Fruit fly (Drosophila melanogaster): ENCODE results near the gene CG18294.
"Not testable (repeated sequence)": the region's sequence is repeated elsewhere in the genome, so short reads cannot be mapped to it uniquely, and the experiment has no call there.

The CG18294 gene

DNA sequence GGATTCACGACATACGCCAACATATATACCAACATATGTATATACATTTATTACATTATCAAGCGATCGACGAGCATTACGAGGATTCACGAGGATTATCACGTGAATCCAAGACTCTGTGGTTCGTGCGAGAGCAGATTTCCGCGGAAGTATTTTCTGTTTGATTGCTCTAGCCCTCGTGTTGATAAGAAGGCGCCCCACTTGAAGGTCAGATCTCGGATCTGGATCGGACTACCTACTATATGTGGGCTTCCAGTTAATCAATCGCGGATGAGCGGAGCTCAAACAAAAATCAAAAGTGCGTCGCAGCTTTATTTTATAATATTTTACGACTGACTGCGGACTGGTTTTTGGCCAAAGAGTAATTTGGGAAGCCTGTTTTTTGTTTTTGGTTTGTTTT lies 19.6 kb upstream of the CG18294 start:
- TF ChIP-seq CTCF (optimal IDR thresholded peaks at IDR 0.05) (no peak), CG8478 (optimal IDR thresholded peaks at IDR 0.05) (no peak)

DNA sequence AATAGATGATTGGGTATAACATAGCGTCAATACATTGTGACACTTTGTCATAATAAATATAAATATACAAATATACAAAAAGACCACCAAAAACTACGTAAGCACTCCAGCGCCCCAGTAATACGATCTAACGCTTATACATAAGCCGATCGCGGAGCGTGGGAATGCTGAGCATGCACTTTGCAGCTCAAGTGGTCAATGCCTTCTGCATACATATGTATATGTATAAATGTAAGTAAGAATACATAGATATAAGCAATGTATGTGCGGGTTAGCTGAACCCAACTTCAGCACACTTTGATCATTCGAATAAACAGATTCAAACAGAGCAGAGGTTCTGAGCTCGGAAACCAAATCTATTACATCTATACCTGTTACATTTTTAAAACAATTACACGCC lies 11.9 kb upstream of the CG18294 start, which contains the start of gene CG32212:
Gene CG32212, plus strand, starts transcription at position 301 of the 400 bp plus-strand sequence.
- not testable (repeated sequence) for TF ChIP-seq CTCF, CG8478 (optimal IDR thresholded peaks at IDR 0.05)

DNA sequence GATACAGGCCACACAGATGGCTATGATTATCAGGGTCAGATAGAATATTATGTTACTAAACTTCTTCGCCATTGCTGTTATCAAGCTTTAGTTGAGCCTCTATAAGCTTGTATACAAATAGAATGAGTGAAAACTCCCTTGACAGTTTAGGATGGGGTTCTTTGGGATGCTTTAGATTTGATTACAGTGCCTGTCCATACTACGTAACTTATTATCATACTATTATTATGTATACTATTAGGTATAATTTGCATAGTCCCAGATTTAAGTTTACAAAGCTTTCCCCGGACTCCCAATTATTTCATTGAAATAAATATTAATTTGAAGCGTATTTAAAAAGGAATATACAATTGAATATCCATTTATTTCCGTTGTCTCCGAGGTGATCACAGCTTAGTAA lies 11.0 kb upstream of the CG18294 start, which contains the start of gene brv1:
Gene brv1, minus strand, starts transcription at position 101 of the 400 bp plus-strand sequence.
- no peak for TF ChIP-seq CG8478 (optimal IDR thresholded peaks at IDR 0.05)
- TF ChIP-seq CTCF (optimal IDR thresholded peaks at IDR 0.05), result no peak

DNA sequence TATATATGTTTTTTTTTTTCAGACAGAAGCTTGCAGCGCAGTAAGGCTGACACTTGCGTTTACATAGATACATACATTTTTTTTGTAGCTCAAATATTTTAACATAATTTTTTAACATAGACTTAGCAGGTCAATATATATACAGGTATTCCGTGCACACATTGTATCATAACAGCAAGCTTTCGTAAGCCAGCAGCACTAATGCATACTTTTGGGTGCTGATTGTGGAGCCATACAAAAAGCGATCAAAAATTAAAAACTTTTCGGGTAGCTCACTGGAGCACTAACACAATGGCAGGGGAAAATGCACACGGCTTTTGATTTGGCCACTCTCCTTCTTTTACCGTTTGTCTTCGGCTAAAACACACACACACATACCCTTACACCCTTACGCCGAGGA lies 7.6 kb upstream of the CG18294 start:
- no peak for TF ChIP-seq CG8478 (optimal IDR thresholded peaks at IDR 0.05)
- no peak for TF ChIP-seq CTCF (optimal IDR thresholded peaks at IDR 0.05)

DNA sequence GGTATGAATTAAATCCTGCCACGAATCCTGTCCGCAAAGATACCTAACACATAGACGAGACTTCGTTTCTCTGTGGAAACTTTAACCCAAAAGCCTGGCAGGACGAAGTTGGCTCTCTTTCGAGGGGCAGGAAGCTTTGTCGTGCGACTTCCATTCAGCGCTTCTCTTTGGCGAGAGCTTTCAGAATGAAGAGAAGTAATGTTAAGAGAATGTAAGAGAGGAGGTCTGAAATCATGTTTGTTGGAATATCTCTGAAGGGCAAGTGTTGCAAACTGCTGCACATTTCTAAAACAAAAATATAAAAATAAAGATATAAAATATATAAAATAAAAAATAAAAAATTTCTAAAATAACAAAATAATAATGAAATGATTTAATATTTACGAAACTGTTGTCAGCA lies 6.6 kb upstream of the CG18294 start:
- TF ChIP-seq CG8478 (optimal IDR thresholded peaks at IDR 0.05) (no peak), CTCF (optimal IDR thresholded peaks at IDR 0.05) (no peak)

DNA sequence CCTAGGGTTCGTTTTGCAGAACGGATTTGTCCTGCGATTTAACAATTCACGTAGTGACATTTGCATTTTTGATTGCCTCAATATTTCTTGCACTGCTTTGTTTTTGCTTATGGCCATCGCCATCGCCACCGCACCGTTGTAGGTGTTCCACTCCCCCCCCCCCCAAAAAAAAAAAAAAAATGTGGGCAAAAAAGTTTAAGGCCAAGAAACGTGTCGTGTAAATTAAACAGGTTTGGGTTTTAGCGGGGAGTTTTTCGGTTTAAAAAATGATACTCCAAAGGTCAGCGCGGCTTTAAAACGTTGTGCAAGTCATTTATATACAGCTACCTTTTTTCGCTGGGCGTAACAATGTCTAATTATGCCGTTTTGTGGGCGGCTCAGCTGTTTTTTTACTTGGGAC lies 5.8 kb upstream of the CG18294 start:
- TF ChIP-seq CTCF (optimal IDR thresholded peaks at IDR 0.05) (no peak), CG8478 (optimal IDR thresholded peaks at IDR 0.05) (no peak)

DNA sequence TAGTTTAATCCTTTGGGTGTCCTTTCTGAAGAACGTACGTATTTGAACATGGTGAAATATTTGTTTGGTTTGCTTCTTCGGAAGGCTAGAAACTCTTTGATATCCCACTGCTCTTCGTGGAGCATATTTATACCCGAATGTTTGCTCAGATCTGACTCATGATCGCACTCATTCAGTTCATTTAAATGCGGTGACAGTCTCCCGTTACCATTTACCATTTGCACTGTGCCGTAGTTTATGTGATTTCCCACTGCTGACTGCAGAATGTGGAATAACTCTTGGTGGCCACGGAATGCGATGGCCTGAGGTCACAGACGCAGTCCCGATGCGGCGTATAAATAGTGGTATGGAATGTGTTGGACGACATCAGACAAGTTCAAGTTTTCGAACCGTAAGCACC lies 3.2 kb downstream of the CG18294 start, which contains the start of the genes 825-Oak and CG12519:
Gene 825-Oak, minus strand, starts transcription at position 101 of the 400 bp plus-strand sequence.
Gene CG12519, plus strand, starts transcription at position 364 of the 400 bp plus-strand sequence.
- not testable (repeated sequence) for TF ChIP-seq CG8478, CTCF (optimal IDR thresholded peaks at IDR 0.05)

DNA sequence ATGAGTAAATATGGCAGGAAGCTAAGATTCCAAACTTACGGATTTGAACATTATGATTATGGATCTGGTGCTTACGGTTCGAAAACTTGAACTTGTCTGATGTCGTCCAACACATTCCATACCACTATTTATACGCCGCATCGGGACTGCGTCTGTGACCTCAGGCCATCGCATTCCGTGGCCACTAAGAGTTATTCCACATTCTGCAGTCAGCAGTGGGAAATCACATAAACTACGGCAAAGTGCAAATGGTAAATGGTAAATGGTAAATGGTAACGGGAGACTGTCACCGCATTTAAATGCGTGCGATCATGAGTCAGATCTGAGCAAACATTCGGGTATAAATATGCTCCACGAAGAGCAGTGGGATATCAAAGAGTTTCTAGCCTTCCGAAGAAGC lies 8.4 kb downstream of the CG18294 start, which contains the start of the genes CG14096 and CG32214:
Gene CG14096, minus strand, starts transcription at position 101 of the 400 bp plus-strand sequence.
Gene CG32214, plus strand, starts transcription at position 368 of the 400 bp plus-strand sequence.
- TF ChIP-seq CTCF, CG8478 (optimal IDR thresholded peaks at IDR 0.05): not testable (repeated sequence)

DNA sequence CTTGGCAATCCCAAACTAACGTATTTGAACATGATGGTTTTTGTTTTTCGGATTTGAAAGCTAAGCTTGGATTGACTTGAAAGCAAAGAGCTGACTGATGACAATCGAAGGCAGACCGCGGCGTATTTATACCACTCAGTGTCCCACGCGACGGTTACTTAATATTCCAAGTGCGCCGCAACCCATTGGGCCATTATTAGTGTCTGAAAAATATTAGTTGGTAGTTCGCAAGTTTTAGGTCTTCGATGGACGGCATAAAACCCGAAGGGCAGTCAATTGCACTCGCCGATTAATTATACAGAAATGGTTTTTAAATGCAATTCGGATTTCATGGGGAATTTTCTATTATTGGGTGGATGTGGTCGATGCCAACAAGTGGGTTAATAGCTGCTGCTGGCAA lies 10.7 kb downstream of the CG18294 start, which contains the start of gene CG14095:
Gene CG14095, minus strand, starts transcription at position 101 of the 400 bp plus-strand sequence.
- TF ChIP-seq CG8478 (optimal IDR thresholded peaks at IDR 0.05) (no peak), CTCF (optimal IDR thresholded peaks at IDR 0.05) (no peak)

DNA sequence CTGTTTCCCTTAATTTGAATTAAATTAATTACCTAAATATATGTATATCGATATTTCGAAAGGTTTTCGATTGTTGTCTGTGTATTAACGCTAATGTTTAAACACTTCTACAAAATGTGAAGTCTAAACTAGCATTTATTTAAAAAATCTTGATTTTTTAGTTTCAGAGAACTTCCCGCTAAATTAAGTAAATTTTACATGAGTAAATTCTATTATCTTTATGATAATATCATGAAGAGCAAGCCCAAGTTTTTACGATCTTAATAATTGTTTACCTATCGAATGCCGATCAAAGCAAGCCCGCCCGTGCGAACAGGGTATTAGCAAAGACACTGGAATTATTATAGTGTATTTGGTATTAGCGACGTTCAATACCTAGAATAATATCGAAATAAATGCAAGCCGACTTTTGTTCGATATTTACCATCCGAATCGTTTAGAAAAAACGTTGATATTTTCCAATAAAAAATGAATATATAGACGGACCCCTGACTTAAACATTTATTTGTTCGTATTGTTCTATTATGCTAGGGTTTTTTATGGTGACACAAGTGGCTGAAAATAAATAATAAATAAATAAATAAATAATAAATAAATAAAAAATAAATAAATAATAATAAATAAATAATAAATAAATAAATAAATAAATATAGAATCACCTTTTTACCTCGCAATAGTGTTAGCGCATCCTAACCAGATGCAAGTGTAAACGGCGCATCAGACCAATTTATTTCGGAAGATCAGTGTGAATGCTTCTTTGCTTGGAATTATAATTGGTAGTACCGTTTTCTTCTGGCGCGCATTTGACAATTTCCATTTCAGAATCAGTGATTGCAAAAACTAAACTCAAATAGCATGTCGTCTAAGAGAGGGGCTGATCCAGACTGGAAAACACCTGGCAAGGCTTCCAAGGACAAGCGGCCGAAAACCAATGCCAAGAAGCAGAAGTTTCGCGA lies 28.7 kb downstream of the CG18294 start, which contains the start of the genes CG33062 and Chd3:
Gene CG33062, minus strand, starts transcription at position 51 of the 956 bp plus-strand sequence.
Gene Chd3, plus strand, starts transcription at position 780 of the 956 bp plus-strand sequence.
- TF ChIP-seq CG8478 (optimal IDR thresholded peaks at IDR 0.05) (no peak), CTCF (optimal IDR thresholded peaks at IDR 0.05) (no peak)

DNA sequence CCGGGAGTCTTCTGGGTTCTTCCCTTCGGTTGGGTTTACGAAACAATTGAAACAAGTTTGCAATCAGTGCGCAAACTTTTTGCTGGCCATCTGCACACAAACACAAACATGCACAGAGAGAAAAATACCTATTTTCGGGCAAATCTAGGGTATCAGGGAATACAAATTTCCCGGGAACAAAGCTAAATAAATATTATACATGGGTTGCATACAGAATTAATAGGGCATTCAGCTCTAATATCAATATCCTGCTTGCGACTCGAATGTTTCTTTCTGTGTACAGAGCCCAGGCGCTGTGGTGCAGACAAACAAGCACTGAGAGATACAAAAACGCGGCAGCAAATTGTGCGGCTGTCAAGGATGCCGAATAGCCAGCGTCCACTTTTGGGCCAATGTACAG lies 31.3 kb downstream of the CG18294 start:
- TF ChIP-seq CG8478 (optimal IDR thresholded peaks at IDR 0.05) (no peak), CTCF (optimal IDR thresholded peaks at IDR 0.05) (no peak)

DNA sequence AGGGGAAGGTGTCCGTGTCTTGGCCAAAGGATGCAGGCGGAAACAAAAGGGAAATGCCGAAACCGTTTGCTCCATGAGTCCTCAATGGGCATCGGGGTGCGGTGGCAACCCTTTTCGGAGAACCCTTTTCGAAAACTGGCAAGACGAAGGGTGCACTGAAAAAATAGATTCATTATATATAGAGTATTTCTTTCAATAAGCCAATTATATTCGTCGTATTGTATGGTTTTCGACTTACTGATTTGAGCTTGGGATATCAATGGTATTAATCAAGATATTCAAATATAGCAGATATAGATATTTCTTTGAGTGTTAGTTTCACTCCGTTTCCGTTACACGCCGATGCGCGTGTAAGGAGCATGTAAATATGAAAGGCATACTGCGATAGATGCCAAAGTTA lies 33.1 kb downstream of the CG18294 start:
- TF ChIP-seq CTCF (optimal IDR thresholded peaks at IDR 0.05), result no peak
- no peak for TF ChIP-seq CG8478 (optimal IDR thresholded peaks at IDR 0.05)

Measured in S2 (cell line).